Worm (Caenorhabditis elegans): ENCODE results near the gene osg-1.

DNA sequence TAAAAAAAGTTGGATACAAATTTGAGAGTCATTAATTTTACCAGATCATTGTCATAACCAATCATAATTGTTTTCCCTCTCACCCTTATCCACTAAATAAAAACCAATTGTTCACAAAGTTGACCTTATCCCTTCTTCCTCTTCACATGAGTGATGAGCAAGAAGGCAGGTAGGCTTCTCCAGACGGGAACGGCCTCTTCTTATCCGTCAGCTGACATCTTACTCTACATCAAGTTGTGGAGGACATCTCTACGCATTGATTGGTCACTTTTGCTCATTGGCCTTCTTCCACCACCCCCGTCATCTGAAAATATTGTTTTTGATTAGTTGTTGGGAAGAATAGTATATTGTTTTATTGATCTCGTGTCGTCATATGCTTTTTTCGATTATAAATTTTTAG lies 1.0 kb upstream of the osg-1 start:
- TF ChIP-seq F23B12.7 (tag; optimal IDR thresholded peaks at IDR 0.05; ENCODE audit: insufficient read depth): no peak
- TF ChIP-seq K12H6.12 (tag; optimal IDR thresholded peaks at IDR 0.05): no peak
- no peak for TF ChIP-seq cebp-2 (GFP tag; IDR thresholded peaks at IDR 0.05)
- TF ChIP-seq sptf-2 (GFP tag; optimal IDR thresholded peaks at IDR 0.05): no peak
- no peak for TF ChIP-seq snpc-4 (GFP tag; optimal IDR thresholded peaks at IDR 0.05)
- TF ChIP-seq snpc-4 (tag; optimal IDR thresholded peaks at IDR 0.05): no peak
- no peak for TF ChIP-seq fkh-3 (tag; optimal IDR thresholded peaks at IDR 0.05)
- TF ChIP-seq tbp1 (GFP tag; optimal IDR thresholded peaks at IDR 0.05): no peak
- TF ChIP-seq F49E8.2 (tag; optimal IDR thresholded peaks at IDR 0.05; ENCODE audit: insufficient read depth): no peak
- no peak for TF ChIP-seq C06A6.2 (GFP tag; conservative IDR thresholded peaks at IDR 0.05)
- TF ChIP-seq hmg-20 (GFP tag; IDR thresholded peaks at IDR 0.05): no peak
- TF ChIP-seq T26A5.8 (tag; optimal IDR thresholded peaks at IDR 0.05): no peak
